Worm (Caenorhabditis elegans) whole organism, young adult: ENCODE data around the gene nep-1.

Source experiments
- ama-1 ChIP-seq, 3 experiments: fragments of 150-350 bp in 1 of 3; sonication (generic microtip) in 2 of 3; optimal IDR thresholded peaks; 2 replicates each; lab custom pipeline; 2014 to 2018; ENCODE audit warnings: missing biosample characterization in 2 of 3, missing genetic modification characterization in 2 of 3, missing genetic modification reagents in 2 of 3
- dox-1 ChIP-seq: fragments of 200-800 bp; sonication (Bioruptor generic); IDR thresholded peaks from 2 replicates; pipeline ENCODE4 v1.3.6; 2022; ENCODE audit warnings: missing genetic modification reagents, missing genetic modification characterization, missing compliant biosample characterization
- dpl-1 ChIP-seq: fragments of 150-350 bp; optimal IDR thresholded peaks from 2 replicates; lab custom pipeline; 2014; ENCODE audit warnings: missing biosample characterization, missing genetic modification reagents, missing genetic modification characterization
- madf-6 ChIP-seq: fragments of 200-800 bp; sonication (Bioruptor generic); IDR thresholded peaks from 2 replicates; pipeline ENCODE4 v1.3.6; 2022; ENCODE audit warnings: missing genetic modification reagents, missing genetic modification characterization, missing compliant biosample characterization
- nfyb-1 ChIP-seq: fragments of 200-800 bp; sonication (Bioruptor generic); IDR thresholded peaks from 2 replicates; pipeline ENCODE4 v1.3.6; 2022; ENCODE audit warnings: missing genetic modification reagents, missing genetic modification characterization, missing compliant biosample characterization
- unc-62 ChIP-seq: fragments of 150-350 bp; optimal IDR thresholded peaks from 2 replicates; lab custom pipeline; 2014; ENCODE audit warnings: missing biosample characterization, missing genetic modification reagents, missing genetic modification characterization
- xnd-1 ChIP-seq: sonication (generic microtip); optimal IDR thresholded peaks from 2 replicates; lab custom pipeline; 2016; ENCODE audit warnings: missing genotype, missing genetic modification reagents, missing genetic modification characterization, missing compliant biosample characterization

DNA sequence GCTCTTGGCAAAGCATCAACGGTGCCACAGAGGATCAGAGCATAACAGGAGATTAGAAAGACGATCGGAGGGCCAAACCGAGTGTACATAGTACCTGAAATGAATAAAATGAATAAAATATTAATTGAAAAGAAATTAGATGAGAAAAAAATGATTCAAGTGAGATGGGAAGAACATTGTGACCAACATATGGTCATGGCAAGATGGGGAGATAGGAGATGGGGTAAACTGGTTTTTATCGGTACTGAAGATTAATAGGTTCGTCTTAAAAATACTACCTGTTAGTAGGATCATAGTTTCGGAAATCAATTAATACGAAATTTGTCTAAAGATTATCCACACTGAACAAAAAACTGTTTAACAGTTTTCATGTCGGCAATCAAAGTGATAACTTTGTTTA, at the start of gene nep-1:
- no peak for TF ChIP-seq xnd-1 (tag; lab: Kevin White, UChicago)
- TF ChIP-seq madf-6, result no peak
- TF ChIP-seq ama-1 (optimal IDR thresholded peaks at IDR 0.05; lab: Kevin White, UChicago), result no peak
- no peak for TF ChIP-seq ama-1 (GFP tag; optimal IDR thresholded peaks at IDR 0.05; lab: Kevin White, UChicago)
- TF ChIP-seq unc-62 (GFP tag; lab: Kevin White, UChicago), result no peak
- TF ChIP-seq dpl-1, result no peak
- TF ChIP-seq nfyb-1 (GFP tag; lab: Robert Waterston, UW), result no peak
- TF ChIP-seq dox-1 (GFP tag; lab: Robert Waterston, UW), result no peak
